Worm (Caenorhabditis elegans) whole organism, L4/young adult: ENCODE results near the gene C04G6.6.

Source experiments
- W03F9.2 ChIP-seq: fragments of 150-350 bp; optimal IDR thresholded peaks from 2 replicates; lab custom pipeline; 2014; ENCODE audit warnings: missing biosample characterization, missing genetic modification characterization
- dao-5 ChIP-seq: sonication (generic microtip); optimal IDR thresholded peaks from 2 replicates; lab custom pipeline; 2016; ENCODE audit warnings: missing genotype, missing genetic modification characterization, moderate library complexity, missing compliant biosample characterization
- him-1 ChIP-seq: sonication (generic microtip); optimal IDR thresholded peaks from 2 replicates; lab custom pipeline; 2016; ENCODE audit warnings: missing genotype, missing genetic modification reagents, missing genetic modification characterization, missing compliant biosample characterization

ce11 chrII:5120612-5121011 is 21.1 kb upstream of the C04G6.6 start:
- TF ChIP-seq W03F9.2 (tag; lab: Kevin White, UChicago) = no peak
- TF ChIP-seq him-1 (tag; lab: Kevin White, UChicago) = no peak
- no peak for TF ChIP-seq dao-5 (tag; lab: Kevin White, UChicago)
